Fruit fly (Drosophila melanogaster) whole organism, wandering third instar larva: ENCODE data around the gene CG46519.
"Not testable (repeated sequence)": the region's sequence is repeated elsewhere in the genome, so short reads cannot be mapped to it uniquely, and the experiment has no call there.

Experiments used
- Vsx2 ChIP-seq: fragments of 200-300, 225-300 bp; sonication (Bioruptor generic); optimal IDR thresholded peaks from 2 replicates; lab custom pipeline; 2018; ENCODE audit warnings: missing biosample characterization, missing genetic modification characterization; ENCODE audit not compliant: partially characterized antibody
- foxo ChIP-seq, 2 experiments: fragments of 200-800 bp; sonication (Bioruptor generic); optimal IDR thresholded peaks; 2 replicates in 1 of 2; 3 replicates in 1 of 2; lab custom pipeline; 2016 to 2017; ENCODE audit warnings: missing biosample characterization in 2 of 2, missing genetic modification characterization in 2 of 2
- pan ChIP-seq: fragments of >200 bp; optimal IDR thresholded peaks from 2 replicates; lab custom pipeline; 2017
- psq ChIP-seq: fragments of 200-800 bp; sonication (Bioruptor generic); optimal IDR thresholded peaks from 3 replicates; lab custom pipeline; 2017; ENCODE audit warnings: missing biosample characterization, mild to moderate bottlenecking, missing genetic modification characterization, moderate library complexity

DNA sequence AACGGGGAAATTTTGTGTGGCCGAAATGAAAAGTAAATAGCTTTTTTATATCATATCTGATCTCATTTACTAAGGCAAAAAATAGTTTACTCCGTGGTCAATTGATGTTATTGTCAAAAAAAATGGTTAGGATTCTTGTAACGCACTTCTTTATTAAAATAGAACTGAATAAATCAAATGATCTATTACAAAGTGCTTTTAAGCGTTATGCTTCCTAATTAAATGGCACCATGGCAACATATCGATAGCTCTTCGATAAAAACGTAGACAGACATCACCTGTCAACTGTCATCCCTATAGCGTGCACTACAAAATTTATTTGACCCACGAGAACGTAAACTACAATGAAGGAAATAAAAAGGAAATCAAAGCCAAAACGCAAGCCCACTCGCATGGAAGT, 39.4 kb upstream of the CG46519 start, which contains the start of gene CG46513:
- not testable (repeated sequence) for TF ChIP-seq foxo (GFP tag; optimal IDR thresholded peaks at IDR 0.05; lab: Kevin White, UChicago); psq (GFP tag; lab: Kevin White, UChicago); Vsx2; pan
